Fruit fly (Drosophila melanogaster) whole organism, wandering third instar larva: ENCODE measurements around the gene Alp9.
A peak's percentile ranks its signal among the peaks of the same experiment; 100 is the strongest.

Source experiments
- Abd-B ChIP-seq: fragments of >200 bp; optimal IDR thresholded peaks from 2 replicates; lab custom pipeline; 2017; ENCODE audit warnings: missing biosample characterization, missing genetic modification characterization
- CG32264 ChIP-seq: fragments of 200-800 bp; sonication (Bioruptor generic); optimal IDR thresholded peaks from 2 replicates; lab custom pipeline; 2016; ENCODE audit warnings: missing biosample characterization, missing genetic modification characterization
- CG9705 ChIP-seq: fragments of 200-800 bp; sonication (Bioruptor generic); optimal IDR thresholded peaks from 2 replicates; lab custom pipeline; 2018; ENCODE audit warnings: missing biosample characterization, mild to moderate bottlenecking, missing genetic modification characterization
- CrebA ChIP-seq: fragments of 200-800 bp; sonication (Bioruptor generic); optimal IDR thresholded peaks from 2 replicates; lab custom pipeline; 2016; ENCODE audit warnings: missing biosample characterization, mild to moderate bottlenecking, missing genetic modification characterization, borderline replicate concordance
- Dfd ChIP-seq: fragments of >200 bp; optimal IDR thresholded peaks from 2 replicates; lab custom pipeline; 2017; ENCODE audit warnings: missing biosample characterization, missing genetic modification characterization
- Dif ChIP-seq: fragments of 200-275, 200-300 bp; sonication (Bioruptor generic); optimal IDR thresholded peaks from 2 replicates; lab custom pipeline; 2018; ENCODE audit warnings: missing biosample characterization, missing genetic modification characterization; ENCODE audit not compliant: partially characterized antibody
- GATAd ChIP-seq: sonication (Bioruptor generic); optimal IDR thresholded peaks from 2 replicates; lab custom pipeline; 2016; ENCODE audit warnings: missing biosample characterization, missing genetic modification characterization
- HLH106 ChIP-seq: fragments of 200-800 bp; optimal IDR thresholded peaks from 3 replicates; lab custom pipeline; 2019; ENCODE audit warnings: missing biosample characterization, mild to moderate bottlenecking, missing genetic modification characterization, moderate library complexity
- Hnf4 ChIP-seq: fragments of 200-800 bp; sonication (Bioruptor generic); optimal IDR thresholded peaks from 2 replicates; lab custom pipeline; 2016; ENCODE audit warnings: missing biosample characterization, mild to moderate bottlenecking, missing genetic modification characterization
- Hr78 ChIP-seq: fragments of >200 bp; optimal IDR thresholded peaks from 2 replicates; lab custom pipeline; 2017; ENCODE audit warnings: missing biosample characterization, missing genetic modification characterization
- Hr83 ChIP-seq: fragments of 200-300 bp; sonication (Bioruptor generic); optimal IDR thresholded peaks from 2 replicates; lab custom pipeline; 2016; ENCODE audit warnings: missing biosample characterization, mild to moderate bottlenecking, missing genetic modification characterization, moderate library complexity; ENCODE audit not compliant: poor library complexity, severe bottlenecking
- Jra ChIP-seq: sonication (Bioruptor generic); optimal IDR thresholded peaks from 2 replicates; lab custom pipeline; 2016; ENCODE audit warnings: missing biosample characterization, missing genetic modification characterization
- Mio ChIP-seq: sonication (Bioruptor generic); optimal IDR thresholded peaks from 2 replicates; lab custom pipeline; 2016; ENCODE audit warnings: missing biosample characterization, missing genetic modification characterization
- Myc ChIP-seq: fragments of >200 bp; optimal IDR thresholded peaks from 2 replicates; lab custom pipeline; 2017
- N ChIP-seq: fragments of >200 bp; optimal IDR thresholded peaks from 2 replicates; lab custom pipeline; 2018; ENCODE audit warnings: missing biosample characterization, missing external identifiers, missing genetic modification characterization
- OdsH ChIP-seq: fragments of 200-800 bp; sonication (Bioruptor generic); optimal IDR thresholded peaks from 2 replicates; lab custom pipeline; 2016; ENCODE audit warnings: missing biosample characterization, mild to moderate bottlenecking, missing genetic modification characterization
- Rel ChIP-seq, 2 experiments: fragments of 200-800 bp; sonication (Bioruptor generic) in 1 of 2; optimal IDR thresholded peaks; 2 replicates in 1 of 2; 3 replicates in 1 of 2; lab custom pipeline; 2016 to 2019; ENCODE audit warnings: mild to moderate bottlenecking in 2 of 2, missing biosample characterization in 2 of 2, missing genetic modification characterization in 2 of 2, moderate library complexity in 1 of 2
- Sp1 ChIP-seq: fragments of 200-800 bp; sonication (Bioruptor generic); optimal IDR thresholded peaks from 3 replicates; lab custom pipeline; 2019; ENCODE audit warnings: missing biosample characterization, mild to moderate bottlenecking, missing genetic modification characterization, moderate library complexity
- br ChIP-seq: fragments of 200-800 bp; sonication (Bioruptor generic); optimal IDR thresholded peaks from 2 replicates; lab custom pipeline; 2016; ENCODE audit warnings: missing biosample characterization, missing genetic modification characterization
- brk ChIP-seq: fragments of 200-800 bp; sonication (Bioruptor generic); optimal IDR thresholded peaks from 2 replicates; lab custom pipeline; 2016; ENCODE audit warnings: missing biosample characterization, mild to moderate bottlenecking, missing genetic modification characterization
- dl ChIP-seq, 2 experiments: fragments of 175-275, 200-275 bp in 1 of 2; fragments of 200-275 bp in 1 of 2; sonication (Bioruptor generic); optimal IDR thresholded peaks; lab custom pipeline; 2018; ENCODE audit warnings: mild to moderate bottlenecking in 2 of 2, missing biosample characterization in 2 of 2, missing genetic modification characterization in 2 of 2, moderate library complexity in 2 of 2; ENCODE audit not compliant: partially characterized antibody in 2 of 2, insufficient read depth in 1 of 2
- dmrt93B ChIP-seq: fragments of 200-800 bp; sonication (Bioruptor generic); optimal IDR thresholded peaks from 2 replicates; lab custom pipeline; 2018; ENCODE audit warnings: missing biosample characterization, mild to moderate bottlenecking, missing genetic modification characterization
- dsf ChIP-seq: sonication (Bioruptor generic); optimal IDR thresholded peaks from 2 replicates; lab custom pipeline; 2016; ENCODE audit warnings: missing biosample characterization, missing genetic modification characterization, borderline replicate concordance
- ey ChIP-seq: fragments of 200-800 bp; sonication (Bioruptor generic); optimal IDR thresholded peaks from 2 replicates; lab custom pipeline; 2016; ENCODE audit warnings: missing biosample characterization, missing genetic modification characterization
- foxo ChIP-seq, 2 experiments: fragments of 200-800 bp; sonication (Bioruptor generic); optimal IDR thresholded peaks; 2 replicates in 1 of 2; 3 replicates in 1 of 2; lab custom pipeline; 2016 to 2017; ENCODE audit warnings: missing biosample characterization in 2 of 2, missing genetic modification characterization in 2 of 2
- fru ChIP-seq: fragments of 200-800 bp; sonication (Bioruptor generic); optimal IDR thresholded peaks from 3 replicates; lab custom pipeline; 2016; ENCODE audit warnings: missing biosample characterization, mild to moderate bottlenecking, missing genetic modification characterization
- h ChIP-seq: fragments of 200-800 bp; sonication (Bioruptor generic); optimal IDR thresholded peaks from 3 replicates; lab custom pipeline; 2016; ENCODE audit warnings: missing biosample characterization, mild to moderate bottlenecking, missing genetic modification characterization
- lola ChIP-seq: fragments of >200 bp; optimal IDR thresholded peaks from 2 replicates; lab custom pipeline; 2017; ENCODE audit warnings: missing biosample characterization, missing genetic modification characterization
- pan ChIP-seq: fragments of >200 bp; optimal IDR thresholded peaks from 2 replicates; lab custom pipeline; 2017
- psq ChIP-seq: fragments of 200-800 bp; sonication (Bioruptor generic); optimal IDR thresholded peaks from 3 replicates; lab custom pipeline; 2017; ENCODE audit warnings: missing biosample characterization, mild to moderate bottlenecking, missing genetic modification characterization, moderate library complexity
- rgr ChIP-seq: fragments of 200-800 bp; sonication (Bioruptor generic); optimal IDR thresholded peaks from 3 replicates; lab custom pipeline; 2016; ENCODE audit warnings: missing biosample characterization, mild to moderate bottlenecking, missing genetic modification characterization
- sage ChIP-seq: fragments of 200-800 bp; sonication (Bioruptor generic); optimal IDR thresholded peaks from 2 replicates; lab custom pipeline; 2016; ENCODE audit warnings: missing biosample characterization, mild to moderate bottlenecking, missing genetic modification characterization
- sv ChIP-seq: fragments of 200-800 bp; sonication (Bioruptor generic); optimal IDR thresholded peaks from 3 replicates; lab custom pipeline; 2016; ENCODE audit warnings: missing biosample characterization, missing genetic modification characterization
- tai ChIP-seq: sonication (Bioruptor generic); optimal IDR thresholded peaks from 2 replicates; lab custom pipeline; 2016; ENCODE audit warnings: missing biosample characterization, missing genetic modification characterization
- usp ChIP-seq: fragments of >200 bp; optimal IDR thresholded peaks from 2 replicates; lab custom pipeline; 2017; ENCODE audit warnings: missing biosample characterization, missing genetic modification characterization
- woc ChIP-seq: sonication (Bioruptor generic); optimal IDR thresholded peaks from 2 replicates; lab custom pipeline; 2016; ENCODE audit warnings: missing biosample characterization, mild to moderate bottlenecking, missing genetic modification characterization

Gene Alp9

dm6 chr3L:5635237-5636025 is 40.1 kb downstream of the Alp9 start:
- TF ChIP-seq Sp1 (GFP tag; lab: Kevin White, UChicago) (no peak), Mio (GFP tag; lab: Kevin White, UChicago) (no peak), ey (no peak), N (GFP tag; lab: Kevin White, UChicago) (no peak), Hr83 (GFP tag; lab: Kevin White, UChicago) (no peak), fru (GFP tag; lab: Kevin White, UChicago) (peak; percentile 4), Abd-B (no peak), brk (GFP tag; lab: Kevin White, UChicago) (no peak), foxo (GFP tag; optimal IDR thresholded peaks at IDR 0.05; lab: Kevin White, UChicago) (peak in 1 of 2 experiments; percentile 4), pan (lab: Kevin White, UChicago) (no peak), tai (GFP tag; lab: Kevin White, UChicago) (no peak)

- TF ChIP-seq br (GFP tag; lab: Kevin White, UChicago) (peak; percentile 31), psq (GFP tag; lab: Kevin White, UChicago) (peak; percentile 48), fru (GFP tag; lab: Kevin White, UChicago) (peak; percentile 65), HLH106 (tag; lab: Kevin White, UChicago) (peak; percentile 58), dmrt93B (GFP tag; lab: Kevin White, UChicago) (peak; percentile 10), ey (peak; percentile 54), Hnf4 (GFP tag; lab: Kevin White, UChicago) (no peak), rgr (GFP tag; lab: Kevin White, UChicago) (peak; percentile 43), h (GFP tag; lab: Kevin White, UChicago) (peak; percentile 58), foxo (GFP tag; optimal IDR thresholded peaks at IDR 0.05; lab: Kevin White, UChicago) (peak in 1 of 2 experiments; percentile 61), usp (GFP tag; lab: Kevin White, UChicago) (no peak), OdsH (peak; percentile 43), CG9705 (GFP tag; lab: Kevin White, UChicago) (peak; percentile 25), Sp1 (GFP tag; lab: Kevin White, UChicago) (peak; percentile 63), sage (GFP tag; lab: Kevin White, UChicago) (no peak), Jra (GFP tag; lab: Kevin White, UChicago) (no peak)
Observed at dm6 chr3L:5637477-5637876, 42.1 kb downstream of the Alp9 start.

- TF ChIP-seq foxo (GFP tag; optimal IDR thresholded peaks at IDR 0.05; lab: Kevin White, UChicago) = no peak
- TF ChIP-seq Myc (lab: Kevin White, UChicago) = no peak
- no peak for TF ChIP-seq CG9705 (GFP tag; lab: Kevin White, UChicago)
- no peak for TF ChIP-seq rgr (GFP tag; lab: Kevin White, UChicago)
- no peak for TF ChIP-seq fru (GFP tag; lab: Kevin White, UChicago)
- no peak for TF ChIP-seq br (GFP tag; lab: Kevin White, UChicago)
- TF ChIP-seq dsf (GFP tag; lab: Kevin White, UChicago) = no peak
- no peak for TF ChIP-seq CG32264
- no peak for TF ChIP-seq Dfd (GFP tag; lab: Kevin White, UChicago)
- TF ChIP-seq Hr78 (GFP tag; lab: Kevin White, UChicago) = no peak
- TF ChIP-seq Rel (GFP tag; optimal IDR thresholded peaks at IDR 0.05; lab: Kevin White, UChicago) = no peak
- no peak for TF ChIP-seq Rel (tag; optimal IDR thresholded peaks at IDR 0.05; lab: Kevin White, UChicago)
- TF ChIP-seq Jra (GFP tag; lab: Kevin White, UChicago) = no peak
- TF ChIP-seq Dif (GFP tag; lab: Kevin White, UChicago) = no peak
- TF ChIP-seq, all 38 proteins: peak for 0
Observed at dm6 chr3L:5638542-5639045, 43.3 kb downstream of the Alp9 start.

DNA sequence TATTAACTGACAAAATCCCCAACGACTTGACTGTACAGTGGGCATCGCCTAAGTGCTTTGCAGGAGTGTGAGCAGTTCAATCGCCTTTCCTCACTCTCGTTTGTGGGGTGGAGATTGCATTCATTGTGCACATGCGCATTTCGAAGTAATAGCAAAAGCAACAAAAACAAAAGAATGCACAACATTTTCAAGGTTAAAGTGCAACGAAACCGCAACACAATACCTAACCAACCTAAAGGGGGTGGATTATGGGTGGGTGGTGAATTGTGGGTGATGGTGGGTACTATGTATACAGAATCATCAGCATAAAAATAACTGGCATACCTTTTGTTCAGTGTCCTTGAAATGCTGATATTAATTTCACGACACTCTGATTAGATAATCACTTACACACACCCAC is 44.1 kb downstream of the Alp9 start:
- TF ChIP-seq psq (GFP tag; lab: Kevin White, UChicago) = peak; percentile 30
- TF ChIP-seq Dfd (GFP tag; lab: Kevin White, UChicago) = no peak
- TF ChIP-seq lola = no peak
- no peak for TF ChIP-seq Jra (GFP tag; lab: Kevin White, UChicago)
- no peak for TF ChIP-seq dmrt93B (GFP tag; lab: Kevin White, UChicago)
- TF ChIP-seq h (GFP tag; lab: Kevin White, UChicago) = no peak
- TF ChIP-seq dl (GFP tag; optimal IDR thresholded peaks at IDR 0.05; lab: Kevin White, UChicago; ENCODE audit: insufficient read depth in 1 of 2, partially characterized antibody in 2 of 2) = no peak
- TF ChIP-seq CrebA (GFP tag; lab: Kevin White, UChicago) = no peak
- TF ChIP-seq ey = no peak
- no peak for TF ChIP-seq rgr (GFP tag; lab: Kevin White, UChicago)
- TF ChIP-seq HLH106 (tag; lab: Kevin White, UChicago) = peak; percentile 27
- TF ChIP-seq Rel (GFP tag; optimal IDR thresholded peaks at IDR 0.05; lab: Kevin White, UChicago) = no peak
- peak; percentile 78 for TF ChIP-seq Rel (tag; optimal IDR thresholded peaks at IDR 0.05; lab: Kevin White, UChicago)
- TF ChIP-seq foxo (GFP tag; optimal IDR thresholded peaks at IDR 0.05; lab: Kevin White, UChicago) = peak in 1 of 2 experiments; percentile 8
- no peak for TF ChIP-seq tai (GFP tag; lab: Kevin White, UChicago)
- no peak for TF ChIP-seq Hr83 (GFP tag; lab: Kevin White, UChicago)
- TF ChIP-seq CG9705 (GFP tag; lab: Kevin White, UChicago) = no peak
- TF ChIP-seq Dif (GFP tag; lab: Kevin White, UChicago) = no peak
- TF ChIP-seq pan (lab: Kevin White, UChicago) = no peak
- TF ChIP-seq sv (GFP tag; lab: Kevin White, UChicago) = no peak
- TF ChIP-seq GATAd = no peak
- no peak for TF ChIP-seq Myc (lab: Kevin White, UChicago)
- peak; percentile 6 for TF ChIP-seq Sp1 (GFP tag; lab: Kevin White, UChicago)
- TF ChIP-seq N (GFP tag; lab: Kevin White, UChicago) = no peak
- TF ChIP-seq OdsH = no peak
- no peak for TF ChIP-seq fru (GFP tag; lab: Kevin White, UChicago)
- TF ChIP-seq Hr78 (GFP tag; lab: Kevin White, UChicago) = no peak
- no peak for TF ChIP-seq woc (GFP tag; lab: Kevin White, UChicago)
